Worm (Caenorhabditis elegans) whole organism, L4/young adult: ENCODE results near the gene asp-18.

Source experiments
- W03F9.2 ChIP-seq: fragments of 150-350 bp; optimal IDR thresholded peaks from 2 replicates; lab custom pipeline; 2014; ENCODE audit warnings: missing biosample characterization, missing genetic modification characterization
- dao-5 ChIP-seq: sonication (generic microtip); optimal IDR thresholded peaks from 2 replicates; lab custom pipeline; 2016; ENCODE audit warnings: missing genotype, missing genetic modification characterization, moderate library complexity, missing compliant biosample characterization
- him-1 ChIP-seq: sonication (generic microtip); optimal IDR thresholded peaks from 2 replicates; lab custom pipeline; 2016; ENCODE audit warnings: missing genotype, missing genetic modification reagents, missing genetic modification characterization, missing compliant biosample characterization

asp-18 gene

DNA sequence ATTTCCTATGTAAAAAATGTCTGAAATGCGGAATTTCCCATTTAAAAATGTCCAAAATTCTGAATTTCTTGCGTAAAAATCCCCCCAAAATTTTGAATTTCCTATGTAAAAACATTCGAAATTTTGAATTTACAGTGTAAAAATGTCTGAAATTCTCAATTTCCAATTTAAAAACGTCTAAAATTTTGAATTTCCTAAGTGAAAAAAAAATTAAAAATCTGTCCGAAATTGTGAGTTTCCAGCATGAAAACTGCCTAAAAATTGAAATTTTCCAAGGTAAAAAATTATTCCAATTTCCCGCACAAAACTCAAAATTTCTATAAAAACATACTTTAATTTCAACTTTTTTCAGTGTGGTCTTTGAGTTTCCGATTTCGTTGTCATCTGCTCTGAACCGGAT, 9.6 kb downstream of the asp-18 start:
- no peak for TF ChIP-seq dao-5 (tag; lab: Kevin White, UChicago)
- no peak for TF ChIP-seq him-1
- no peak for TF ChIP-seq W03F9.2 (tag; lab: Kevin White, UChicago)

DNA sequence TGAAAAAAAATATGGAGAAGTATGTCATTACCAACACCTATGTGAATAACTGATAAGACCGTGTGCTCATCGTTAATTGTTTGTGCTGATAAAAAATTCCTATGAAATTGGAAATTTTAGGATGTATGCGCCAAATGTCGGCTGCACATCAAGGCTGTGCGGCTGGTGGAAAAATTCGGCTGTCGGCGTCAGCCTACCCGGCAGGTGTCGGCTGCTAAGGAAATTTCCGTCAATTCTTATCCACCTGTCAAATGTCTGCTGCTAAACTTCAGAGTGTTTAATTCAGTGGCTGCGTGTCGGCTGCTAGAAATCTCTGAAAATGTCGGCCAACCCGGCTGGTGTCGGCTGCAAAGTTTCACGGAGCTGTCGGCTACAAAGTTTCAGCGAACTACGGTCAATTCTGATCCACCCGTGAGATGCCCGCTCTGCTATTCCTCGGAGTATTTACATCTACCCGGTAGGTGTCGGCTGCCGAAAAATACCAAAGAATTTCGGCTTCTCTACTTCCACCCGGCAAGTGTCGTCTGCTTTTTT, 11.5 kb downstream of the asp-18 start, which contains the start of gene Y17D7C.2:
Gene Y17D7C.2 (minus strand): TSS at position 32 of the 534 bp plus-strand sequence.
- TF ChIP-seq dao-5 (tag; lab: Kevin White, UChicago) = no peak
- no peak for TF ChIP-seq him-1
- TF ChIP-seq W03F9.2 (tag; lab: Kevin White, UChicago) = no peak

DNA sequence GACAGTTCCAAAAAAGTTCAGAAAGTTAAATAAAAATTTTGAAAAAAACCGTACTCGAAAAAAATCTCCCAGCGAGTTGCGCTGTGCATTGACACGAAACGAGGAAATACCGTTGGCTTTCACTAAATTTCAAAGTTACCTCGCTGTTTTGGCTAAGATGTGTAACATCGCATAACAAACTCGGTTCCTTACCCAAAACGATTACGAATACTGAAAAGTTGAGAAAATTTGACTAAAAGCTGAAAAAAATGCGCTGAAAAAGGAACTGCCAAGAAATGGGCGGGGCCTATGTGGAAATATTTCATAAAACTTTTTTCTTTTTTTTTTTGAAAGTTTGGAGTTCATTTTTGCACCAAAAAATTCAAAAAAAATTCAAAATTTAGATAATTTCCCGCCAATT, 12.1 kb downstream of the asp-18 start:
- TF ChIP-seq dao-5 (tag; lab: Kevin White, UChicago) (no peak), W03F9.2 (tag; lab: Kevin White, UChicago) (no peak), him-1 (no peak)

DNA sequence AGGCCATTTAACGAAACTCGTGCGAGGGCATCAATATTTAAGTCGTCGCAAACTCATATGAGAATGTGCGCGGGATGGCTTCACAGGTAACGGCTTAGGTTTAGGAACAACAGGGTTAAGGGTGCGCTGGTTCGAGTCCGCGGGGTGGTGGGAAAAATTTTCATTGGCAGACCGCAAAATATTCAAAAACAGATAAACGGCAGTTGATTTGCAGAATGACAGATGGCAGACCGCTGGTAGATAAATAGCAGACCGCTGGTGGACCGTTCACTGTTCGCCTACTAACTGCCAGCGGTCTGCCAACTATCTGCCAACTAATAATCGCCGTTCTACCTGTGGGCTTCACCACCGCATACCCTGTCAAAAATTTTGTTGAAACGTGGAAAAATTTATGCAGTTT, 19.4 kb downstream of the asp-18 start:
- TF ChIP-seq W03F9.2 (tag; lab: Kevin White, UChicago) (no peak), him-1 (no peak), dao-5 (tag; lab: Kevin White, UChicago) (no peak)

DNA sequence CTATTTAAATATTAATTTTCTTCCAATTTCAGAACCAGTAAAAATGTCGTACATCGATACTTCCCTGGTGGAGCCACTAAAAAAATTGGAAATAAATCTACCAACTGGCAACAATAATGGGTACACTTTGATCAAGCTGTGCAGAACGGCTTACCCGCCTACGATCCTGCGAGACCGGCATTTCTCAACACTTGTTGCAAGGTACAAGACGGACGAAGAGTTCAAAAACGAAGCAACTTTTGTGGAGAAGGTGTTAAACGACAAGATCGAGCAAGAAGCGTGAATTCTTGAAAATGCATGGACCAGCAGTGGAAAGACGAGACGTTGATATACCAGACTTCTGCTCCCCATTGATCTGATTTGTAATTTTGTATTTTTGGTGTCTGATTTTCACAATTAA, 20.1 kb downstream of the asp-18 start:
- TF ChIP-seq W03F9.2 (tag; lab: Kevin White, UChicago) (no peak), dao-5 (tag; lab: Kevin White, UChicago) (no peak), him-1 (no peak)

DNA sequence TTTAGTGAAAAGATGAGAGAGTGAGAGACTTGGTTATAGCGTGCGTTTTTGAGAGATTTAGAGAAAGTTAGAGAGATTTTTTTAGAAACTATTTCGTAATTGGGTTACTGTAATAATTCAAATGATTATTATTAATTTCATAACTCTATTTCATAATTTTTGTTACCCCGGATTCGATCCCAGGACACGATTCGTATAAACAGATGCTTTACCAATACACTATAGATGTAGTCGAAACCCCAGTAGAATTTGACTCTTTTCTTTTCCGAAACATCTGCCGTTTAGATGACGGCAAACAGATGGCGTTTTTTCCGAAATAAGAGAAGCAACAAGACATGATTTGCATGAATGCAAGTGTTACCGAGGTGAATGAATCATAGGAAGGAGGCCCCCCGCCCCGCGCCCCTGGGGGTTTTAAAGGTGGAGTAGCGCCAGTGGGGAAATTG, 21.4 kb downstream of the asp-18 start:
- TF ChIP-seq dao-5 (tag; lab: Kevin White, UChicago) = no peak
- no peak for TF ChIP-seq him-1
- no peak for TF ChIP-seq W03F9.2 (tag; lab: Kevin White, UChicago)

DNA sequence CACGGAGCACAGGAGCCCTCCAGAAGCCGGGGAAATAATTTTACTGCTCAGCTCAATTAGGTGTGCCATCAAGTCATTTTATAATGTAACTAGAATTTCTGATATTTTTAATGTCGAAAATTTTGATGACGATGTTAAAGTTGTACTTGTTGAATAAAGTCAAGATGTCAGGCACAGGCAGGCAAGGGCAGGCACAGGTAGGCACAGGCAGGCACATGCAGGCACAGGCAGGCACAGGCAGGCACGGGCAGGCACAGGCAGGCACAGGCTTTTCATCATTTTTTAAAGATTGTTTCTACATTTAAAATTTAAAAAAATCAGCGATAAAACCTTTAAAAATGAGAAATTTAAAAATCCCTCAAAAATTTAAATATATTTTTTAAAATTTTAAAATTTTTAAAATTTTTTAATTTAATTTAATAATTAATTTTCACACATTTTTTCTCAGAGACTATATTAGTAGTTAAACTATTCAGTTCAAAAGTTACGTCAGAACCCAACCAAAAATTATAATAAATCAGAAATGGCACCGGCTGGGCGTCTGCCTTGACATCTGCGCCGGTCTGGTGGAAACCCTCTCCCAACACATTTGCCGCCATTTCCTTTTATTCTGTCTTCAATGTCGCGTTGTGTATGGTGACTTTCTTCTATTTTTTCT, 22.1 kb downstream of the asp-18 start, which contains the start of gene Y17D7C.6:
Gene Y17D7C.6 (plus strand): TSS at position 608 of the 658 bp plus-strand sequence.
- TF ChIP-seq dao-5 (tag; lab: Kevin White, UChicago) (no peak), him-1 (no peak), W03F9.2 (tag; lab: Kevin White, UChicago) (no peak)

DNA sequence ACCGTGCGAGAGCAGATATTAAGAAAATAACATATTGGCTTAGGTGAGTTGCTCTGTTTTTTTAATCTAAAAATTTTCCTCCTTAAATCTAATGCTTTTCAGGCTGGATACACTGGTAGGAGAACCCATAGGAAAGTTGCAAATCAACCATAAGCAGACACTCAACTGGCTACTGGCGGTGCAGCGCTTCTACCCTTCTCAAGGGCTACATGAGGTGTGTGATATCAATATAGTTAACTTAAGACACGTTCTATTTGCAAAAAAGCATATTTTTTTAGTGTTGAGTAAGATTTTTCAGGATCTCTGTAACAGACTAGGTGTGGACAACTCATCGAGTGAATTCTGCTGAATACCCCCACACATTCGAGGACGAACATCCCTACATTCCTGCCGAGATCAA, 23.5 kb downstream of the asp-18 start:
- TF ChIP-seq dao-5 (tag; lab: Kevin White, UChicago) = no peak
- no peak for TF ChIP-seq W03F9.2 (tag; lab: Kevin White, UChicago)
- TF ChIP-seq him-1 = no peak

DNA sequence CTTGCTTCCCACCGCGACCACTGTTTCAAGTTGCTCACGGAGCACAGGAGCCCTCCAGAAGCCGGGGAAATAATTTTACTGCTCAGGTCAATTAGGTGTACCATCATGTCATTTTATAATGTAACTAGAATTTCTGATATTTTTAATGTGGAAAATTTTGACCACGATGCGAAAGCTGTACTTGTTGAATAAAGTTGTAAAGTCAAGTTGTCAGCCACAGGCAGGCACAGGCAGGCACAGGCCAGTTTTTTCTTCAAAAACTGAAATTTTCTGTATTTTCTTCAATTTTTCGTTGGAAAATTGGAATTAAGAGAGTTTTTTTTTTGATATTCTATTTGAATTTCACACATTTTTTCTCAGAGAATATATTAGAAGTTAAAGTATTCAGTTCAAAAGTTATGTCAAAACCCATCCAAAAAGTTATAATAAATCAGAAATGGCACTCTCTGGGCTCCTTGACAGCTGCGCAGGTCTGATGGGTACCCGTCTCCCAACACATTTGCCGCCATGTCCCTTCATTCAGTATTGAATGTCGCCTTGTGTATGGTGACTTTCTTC, 25.3 kb downstream of the asp-18 start, which contains the start of gene Y17D7C.1:
Gene Y17D7C.1 (plus strand): TSS at position 508 of the 558 bp plus-strand sequence.
- TF ChIP-seq W03F9.2 (tag; lab: Kevin White, UChicago) (no peak), him-1 (no peak), dao-5 (tag; lab: Kevin White, UChicago) (no peak)

DNA sequence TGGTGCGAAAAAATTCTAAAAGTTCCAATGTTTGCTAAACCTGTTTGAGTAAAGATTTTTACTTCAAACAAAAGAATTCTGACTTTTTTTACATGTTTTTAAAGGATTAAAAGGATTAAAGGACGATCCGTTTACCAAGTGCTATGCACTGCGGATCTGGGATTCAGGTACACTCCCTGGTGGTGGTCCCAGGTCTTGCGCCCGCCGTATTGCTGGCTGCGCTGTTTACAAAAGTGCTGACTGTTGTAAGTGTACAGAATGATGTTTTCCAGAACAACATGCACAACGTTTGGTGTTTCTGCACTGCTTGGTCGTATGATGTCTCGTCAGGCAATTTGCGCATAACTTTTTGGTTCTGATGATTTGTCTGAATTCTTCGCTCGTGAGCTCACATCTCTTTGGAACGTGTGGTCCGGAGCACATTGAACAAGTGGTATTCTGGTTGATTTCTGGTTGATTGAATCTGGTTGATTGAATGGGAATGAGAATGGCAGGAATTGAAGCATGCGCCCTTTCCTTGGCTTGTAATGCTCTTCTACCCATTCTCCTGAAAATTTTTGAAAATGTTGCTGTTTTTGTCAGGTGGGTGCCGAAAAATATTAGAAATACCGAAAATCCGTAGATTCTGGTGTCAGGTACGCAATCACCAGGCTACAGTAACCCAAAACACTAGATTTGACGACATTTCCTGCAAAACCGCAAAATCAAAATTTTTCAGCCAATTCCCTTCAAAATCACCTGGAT, 26.0 kb downstream of the asp-18 start:
- no peak for TF ChIP-seq W03F9.2 (tag; lab: Kevin White, UChicago)
- TF ChIP-seq him-1 = no peak
- no peak for TF ChIP-seq dao-5 (tag; lab: Kevin White, UChicago)

DNA sequence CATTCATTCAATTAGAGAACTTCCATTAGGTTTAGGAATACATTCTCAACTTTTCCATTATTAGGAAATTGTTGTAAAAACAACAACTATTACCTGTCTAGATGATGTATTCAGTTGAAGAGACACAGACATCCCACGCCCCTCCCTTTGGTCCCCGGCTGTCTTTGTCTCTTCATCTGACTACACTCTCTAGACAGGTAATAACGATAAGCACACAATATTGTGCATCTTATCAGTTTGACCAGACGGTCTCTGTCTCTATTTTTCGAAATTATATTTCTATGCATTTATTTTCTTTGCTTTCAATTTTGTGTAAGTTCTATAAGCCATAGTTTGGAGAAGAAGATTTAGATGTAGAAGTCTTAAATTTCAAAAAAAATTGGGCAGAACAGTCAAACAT, 30.2 kb downstream of the asp-18 start, which contains the start of gene Y69H2.9:
Gene Y69H2.9 (plus strand): TSS at position 233 of the 400 bp plus-strand sequence.
- TF ChIP-seq dao-5 (tag; lab: Kevin White, UChicago) = no peak

DNA sequence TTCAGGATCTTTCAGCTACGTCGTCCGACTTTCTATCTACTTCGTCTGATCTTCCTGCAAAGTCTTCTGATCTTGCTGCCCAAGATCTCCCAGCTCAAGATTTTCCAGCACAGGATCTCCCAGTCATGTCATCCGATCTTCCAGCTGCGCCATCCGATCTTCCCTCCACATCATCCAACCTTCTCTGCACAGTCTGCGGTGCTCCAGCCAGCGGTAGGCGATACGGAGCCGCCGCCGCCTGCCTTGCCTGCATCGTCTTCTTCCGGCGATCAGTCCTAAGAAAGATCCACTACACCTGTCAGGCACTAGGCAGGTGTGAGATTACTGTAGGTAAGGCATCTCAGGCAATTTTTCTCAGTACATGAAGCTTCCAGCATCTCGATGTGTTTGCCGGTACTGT, 32.2 kb downstream of the asp-18 start, which contains the start of gene nhr-241:
Gene nhr-241 (plus strand): TSS at position 126 of the 400 bp plus-strand sequence.
- no peak for TF ChIP-seq him-1
- TF ChIP-seq dao-5 (tag; lab: Kevin White, UChicago) = no peak
- no peak for TF ChIP-seq W03F9.2 (tag; lab: Kevin White, UChicago)

DNA sequence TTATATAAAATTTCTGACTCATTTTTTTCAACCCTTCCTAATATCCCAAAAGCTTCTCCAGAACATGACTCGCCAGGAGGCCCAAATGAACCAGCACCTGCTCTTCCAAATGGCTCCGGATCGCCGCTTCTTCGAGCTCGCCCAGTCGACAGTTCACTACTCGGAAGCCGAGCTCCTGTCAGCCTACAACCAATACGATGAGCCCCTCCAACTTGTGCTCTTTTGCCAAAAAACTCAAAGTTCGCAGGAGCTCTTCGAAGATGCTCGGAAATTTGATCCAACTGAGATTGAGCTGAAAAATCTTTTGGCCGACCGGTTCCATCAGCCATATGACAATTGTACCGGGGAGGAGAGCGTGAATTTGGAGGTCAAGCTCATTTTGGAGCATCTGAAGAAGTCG, 36.0 kb downstream of the asp-18 start:
- TF ChIP-seq dao-5 (tag; lab: Kevin White, UChicago) (no peak), W03F9.2 (tag; lab: Kevin White, UChicago) (no peak), him-1 (no peak)

DNA sequence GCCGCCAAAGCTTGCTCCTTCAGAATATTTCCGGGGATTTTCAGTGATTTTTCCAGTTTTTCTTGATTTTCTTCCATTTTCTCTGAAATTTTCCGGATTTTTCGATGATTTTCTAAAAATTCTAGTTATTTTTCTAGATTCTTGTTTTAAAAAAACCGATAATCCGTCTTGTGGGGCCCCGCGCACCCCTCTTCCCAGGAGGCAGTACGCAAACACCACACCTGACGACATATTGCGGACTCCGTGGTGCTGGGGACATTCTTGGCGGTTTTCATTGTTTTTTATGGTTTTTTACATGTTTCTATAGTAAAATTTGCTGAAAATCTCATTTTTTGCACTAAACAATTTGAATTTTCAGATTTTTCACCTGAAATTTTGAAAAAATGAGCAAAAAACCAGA, 41.8 kb downstream of the asp-18 start, which contains the start of the genes ubc-19 and Y69H2.7:
Gene ubc-19 (minus strand): TSS at position 82 of the 400 bp plus-strand sequence.
Gene Y69H2.7 (plus strand): TSS at position 309 of the 400 bp plus-strand sequence.
- TF ChIP-seq him-1 (no peak), W03F9.2 (tag; lab: Kevin White, UChicago) (no peak), dao-5 (tag; lab: Kevin White, UChicago) (no peak)
